Fruit fly (Drosophila melanogaster) whole organism, pupa: Measurements from ENCODE around the gene CG2772.

Experiments
- CG10348 ChIP-seq: fragments of 200-800 bp; sonication (Bioruptor generic); IDR thresholded peaks from 2 replicates; pipeline ENCODE4 v1.3.6; 2022; ENCODE audit warnings: missing biosample characterization, missing genetic modification characterization
- CG12605 ChIP-seq: fragments of 200-800 bp; sonication (Bioruptor generic); IDR thresholded peaks from 2 replicates; pipeline ENCODE4 v1.3.6; 2022; ENCODE audit warnings: missing biosample characterization, missing genetic modification characterization
- CG13204 ChIP-seq: fragments of 200-800 bp; sonication (Bioruptor generic); optimal IDR thresholded peaks from 2 replicates; lab custom pipeline; 2018; ENCODE audit warnings: missing biosample characterization, mild to moderate bottlenecking, missing genetic modification characterization, moderate library complexity
- CG14655 ChIP-seq: fragments of 200-800 bp; sonication (Bioruptor generic); optimal IDR thresholded peaks from 3 replicates; lab custom pipeline; 2017; ENCODE audit warnings: mild to moderate bottlenecking, missing biosample characterization, missing genetic modification reagents, missing genetic modification characterization
- CG15710 ChIP-seq: fragments of 200-800 bp; sonication (Bioruptor generic); optimal IDR thresholded peaks from 2 replicates; lab custom pipeline; 2018; ENCODE audit warnings: missing biosample characterization, mild to moderate bottlenecking, missing genetic modification characterization, moderate library complexity
- CG17806 ChIP-seq: fragments of 200-800 bp; sonication (Bioruptor generic); optimal IDR thresholded peaks from 2 replicates; lab custom pipeline; 2018; ENCODE audit warnings: missing biosample characterization, mild to moderate bottlenecking, missing genetic modification characterization, moderate library complexity
- CG32121 ChIP-seq: fragments of 200-800 bp; sonication (Bioruptor generic); IDR thresholded peaks from 2 replicates; pipeline ENCODE4 v1.3.6; 2022; ENCODE audit warnings: missing biosample characterization, missing genetic modification characterization
- CG34367 ChIP-seq: fragments of 200-800 bp; sonication (Bioruptor generic); optimal IDR thresholded peaks from 2 replicates; lab custom pipeline; 2018; ENCODE audit warnings: missing biosample characterization, mild to moderate bottlenecking, missing genetic modification characterization
- CG4496 ChIP-seq: fragments of 200-800 bp; sonication (Bioruptor generic); IDR thresholded peaks from 3 replicates; pipeline ENCODE4 v1.3.6; 2022; ENCODE audit warnings: missing biosample characterization, missing genetic modification characterization
- CG8159 ChIP-seq: fragments of 200-800 bp; sonication (Bioruptor generic); optimal IDR thresholded peaks from 3 replicates; lab custom pipeline; 2018; ENCODE audit warnings: missing biosample characterization, mild to moderate bottlenecking, missing genetic modification characterization, moderate library complexity
- CG8301 ChIP-seq: fragments of 200-800 bp; sonication (Bioruptor generic); optimal IDR thresholded peaks from 2 replicates; lab custom pipeline; 2018; ENCODE audit warnings: missing biosample characterization, mild to moderate bottlenecking, missing genetic modification characterization
- CG9948 ChIP-seq: fragments of 200-800 bp; sonication (Bioruptor generic); optimal IDR thresholded peaks from 2 replicates; lab custom pipeline; 2018; ENCODE audit warnings: missing biosample characterization, mild to moderate bottlenecking, missing genetic modification characterization, moderate library complexity
- D1 ChIP-seq: fragments of 200-800 bp; sonication (Bioruptor generic); optimal IDR thresholded peaks from 2 replicates; lab custom pipeline; 2018; ENCODE audit warnings: missing biosample characterization, mild to moderate bottlenecking, missing genetic modification characterization, moderate library complexity
- EcR ChIP-seq: fragments of 200-800 bp; sonication (Bioruptor generic); optimal IDR thresholded peaks from 3 replicates; lab custom pipeline; 2019; ENCODE audit warnings: missing biosample characterization, missing genetic modification characterization, mild to moderate bottlenecking, moderate library complexity, missing genetic modification reagents
- Ets98B ChIP-seq: fragments of 200-800 bp; sonication (Bioruptor generic); IDR thresholded peaks from 2 replicates; pipeline ENCODE4 v1.3.6; 2022; ENCODE audit warnings: missing biosample characterization, missing genetic modification characterization
- Pif1A ChIP-seq: fragments of 200-800 bp; sonication (Bioruptor generic); optimal IDR thresholded peaks from 3 replicates; lab custom pipeline; 2016; ENCODE audit warnings: missing biosample characterization, missing genetic modification characterization
- Pif1B ChIP-seq: fragments of 200-800 bp; sonication (Bioruptor generic); optimal IDR thresholded peaks from 3 replicates; lab custom pipeline; 2016; ENCODE audit warnings: missing biosample characterization, missing genetic modification characterization
- Snoo ChIP-seq: fragments of 200-800 bp; sonication (Bioruptor generic); optimal IDR thresholded peaks from 3 replicates; lab custom pipeline; 2017; ENCODE audit warnings: missing biosample characterization, mild to moderate bottlenecking, missing genetic modification characterization, inconsistent platforms
- fd96Ca ChIP-seq: fragments of 200-800 bp; sonication (Bioruptor generic); IDR thresholded peaks from 3 replicates; pipeline ENCODE4 v1.3.6; 2022; ENCODE audit warnings: missing biosample characterization, missing genetic modification characterization
- gl ChIP-seq: fragments of 200-800 bp; sonication (Bioruptor generic); optimal IDR thresholded peaks from 2 replicates; lab custom pipeline; 2018; ENCODE audit warnings: missing biosample characterization, mild to moderate bottlenecking, missing genetic modification characterization
- rn ChIP-seq: fragments of 200-800 bp; sonication (Bioruptor generic); IDR thresholded peaks from 2 replicates; pipeline ENCODE4 v1.3.6; 2022; ENCODE audit warnings: missing biosample characterization, missing genetic modification characterization

CG2772 gene

DNA sequence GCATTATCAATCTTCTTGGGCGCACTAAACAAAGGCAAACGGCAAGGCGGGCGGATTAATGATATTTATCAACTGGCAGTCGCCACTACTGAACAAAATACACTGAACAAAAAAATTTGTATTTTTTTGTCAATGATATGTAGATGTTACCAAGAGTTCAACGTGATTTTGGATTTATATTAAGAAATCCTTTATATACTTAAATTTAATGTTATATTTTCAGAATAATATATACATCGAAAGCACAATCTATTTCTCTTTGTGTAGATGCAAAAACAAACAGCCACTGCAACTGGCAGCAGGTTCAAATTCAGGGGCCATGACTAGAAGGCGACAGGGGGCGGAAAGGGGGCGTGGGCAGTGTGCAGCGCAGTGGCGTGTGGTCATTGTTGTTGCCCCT lies 36.9 kb downstream of the CG2772 start:
- peak; percentile 51; the same call in 1 of the 2 replicates for TF ChIP-seq CG10348
- no peak for TF ChIP-seq Snoo
- no peak for TF ChIP-seq D1 (tag; lab: Kevin White, UChicago)
- TF ChIP-seq gl (tag; lab: Kevin White, UChicago): no peak
- TF ChIP-seq CG15710 (tag; lab: Kevin White, UChicago): peak; percentile 72
- TF ChIP-seq rn (GFP tag; lab: Robert Waterston, UW): peak; percentile 54; the same call in 1 of the 2 replicates
- TF ChIP-seq Pif1A (GFP tag; lab: Kevin White, UChicago): peak; percentile 14
- TF ChIP-seq CG8301 (tag; lab: Kevin White, UChicago): peak; percentile 71
- no peak for TF ChIP-seq CG13204
- TF ChIP-seq CG14655 (GFP tag; lab: Kevin White, UChicago): peak; percentile 74
- peak; percentile 60; the same call in 1 of the 3 replicates for TF ChIP-seq fd96Ca
- peak; percentile 13 for TF ChIP-seq Pif1B (GFP tag; lab: Kevin White, UChicago)
- TF ChIP-seq CG12605: peak; percentile 80
- TF ChIP-seq Ets98B: peak; percentile 82
- TF ChIP-seq CG34367: no peak
- peak; percentile 83 for TF ChIP-seq CG4496 (GFP tag; lab: Robert Waterston, UW)
- TF ChIP-seq CG17806 (tag; lab: Kevin White, UChicago): no peak
- peak; percentile 73 for TF ChIP-seq CG8159 (tag; lab: Kevin White, UChicago)
- TF ChIP-seq CG32121 (GFP tag; lab: Robert Waterston, UW): peak; percentile 92
- no peak for TF ChIP-seq EcR (GFP tag; lab: Kevin White, UChicago)
- peak; percentile 56 for TF ChIP-seq CG9948 (tag; lab: Kevin White, UChicago)

DNA sequence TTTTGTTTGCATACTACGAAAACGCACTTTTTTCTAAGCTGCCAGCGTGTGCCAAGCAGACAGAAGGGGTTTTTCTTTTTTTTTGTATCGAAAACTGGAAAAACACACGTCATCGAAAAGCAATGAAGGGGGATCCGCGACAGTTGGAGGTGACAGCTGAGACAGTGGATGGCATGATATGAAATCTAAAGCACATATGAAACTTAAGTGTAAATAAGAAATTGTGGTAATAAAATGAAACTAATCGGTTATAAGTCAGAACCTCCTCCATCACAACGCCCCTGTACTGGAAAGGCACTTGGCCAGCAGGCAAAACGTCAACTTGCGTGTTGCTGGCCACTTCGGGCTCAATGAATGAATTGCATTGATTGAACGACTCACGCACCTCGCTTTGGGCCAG lies 37.9 kb downstream of the CG2772 start:
- TF ChIP-seq CG14655 (GFP tag; lab: Kevin White, UChicago) (no peak), D1 (tag; lab: Kevin White, UChicago) (no peak), CG8159 (tag; lab: Kevin White, UChicago) (no peak), CG8301 (tag; lab: Kevin White, UChicago) (no peak), CG4496 (GFP tag; lab: Robert Waterston, UW) (no peak), Ets98B (peak; percentile 35; the same call in 1 of the 2 replicates), fd96Ca (no peak; the same call in 2 of the 3 replicates), CG34367 (no peak), CG32121 (GFP tag; lab: Robert Waterston, UW) (peak; percentile 44; the same call in 1 of the 2 replicates), EcR (GFP tag; lab: Kevin White, UChicago) (no peak), CG12605 (no peak), CG10348 (0 out of 2 replicates have a peak, but pooled peaks have one; percentile 18)

DNA sequence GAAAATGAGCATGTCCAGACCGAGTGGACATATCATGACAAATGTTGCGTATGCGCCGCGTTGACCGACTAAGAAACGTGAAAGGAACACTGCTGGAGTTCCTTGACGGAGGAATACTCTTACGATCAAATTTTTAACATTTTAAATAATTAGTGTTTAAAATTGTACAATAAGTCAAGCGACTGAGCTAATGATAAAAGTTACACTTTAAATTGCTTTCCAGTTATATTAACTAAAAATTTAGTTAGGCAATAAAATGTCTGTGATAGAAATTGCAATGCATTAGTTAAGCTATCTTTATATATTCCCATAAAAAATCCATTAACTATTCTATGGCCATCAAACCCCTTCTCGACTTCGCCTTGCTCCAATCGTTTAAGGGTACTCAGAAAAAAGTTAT lies 39.0 kb downstream of the CG2772 start:
- TF ChIP-seq Snoo: no peak
- TF ChIP-seq CG14655 (GFP tag; lab: Kevin White, UChicago): peak; percentile 2

- no peak for TF ChIP-seq CG10348
- TF ChIP-seq CG8159 (tag; lab: Kevin White, UChicago): no peak
- TF ChIP-seq CG32121 (GFP tag; lab: Robert Waterston, UW): 0 out of 2 replicates have a peak, but pooled peaks have one; percentile 9
- TF ChIP-seq gl (tag; lab: Kevin White, UChicago): no peak
- TF ChIP-seq EcR (GFP tag; lab: Kevin White, UChicago): no peak
- 0 out of 3 replicates have a peak, but pooled peaks have one; percentile 41 for TF ChIP-seq CG4496 (GFP tag; lab: Robert Waterston, UW)
- TF ChIP-seq CG8301 (tag; lab: Kevin White, UChicago): peak; percentile 40
- TF ChIP-seq rn (GFP tag; lab: Robert Waterston, UW): no peak
- TF ChIP-seq Pif1A (GFP tag; lab: Kevin White, UChicago): no peak
- TF ChIP-seq D1 (tag; lab: Kevin White, UChicago): no peak
- TF ChIP-seq CG15710 (tag; lab: Kevin White, UChicago): no peak
- no peak for TF ChIP-seq CG17806 (tag; lab: Kevin White, UChicago)
- TF ChIP-seq CG13204: no peak
- no peak for TF ChIP-seq Pif1B (GFP tag; lab: Kevin White, UChicago)
- TF ChIP-seq CG12605: peak; percentile 53; the same call in 1 of the 2 replicates
- 0 out of 3 replicates have a peak, but pooled peaks have one; percentile 27 for TF ChIP-seq fd96Ca
- TF ChIP-seq CG14655 (GFP tag; lab: Kevin White, UChicago): peak; percentile 44
- TF ChIP-seq Snoo: no peak
- no peak for TF ChIP-seq CG34367
- TF ChIP-seq CG9948 (tag; lab: Kevin White, UChicago): no peak
- TF ChIP-seq Ets98B: peak; percentile 7; the same call in 1 of the 2 replicates
Measured at dm6 chr2L:3485506-3485905, 39.7 kb downstream of the CG2772 start.

dm6 chr2L:3490971-3491370 lies 45.2 kb downstream of the CG2772 start, which contains the start of gene CG15414:
CG15414 (minus strand) TSS chr2L:3491071.
- TF ChIP-seq CG4496 (GFP tag; lab: Robert Waterston, UW) (peak; percentile 53; the same call in 2 of the 3 replicates), Pif1A (GFP tag; lab: Kevin White, UChicago) (no peak)

dm6 chr2L:3493475-3493874 lies 47.7 kb downstream of the CG2772 start:
- TF ChIP-seq CG17806 (tag; lab: Kevin White, UChicago) (no peak), CG9948 (tag; lab: Kevin White, UChicago) (no peak), CG12605 (peak; percentile 33; the same call in 1 of the 2 replicates), Pif1A (GFP tag; lab: Kevin White, UChicago) (no peak), gl (tag; lab: Kevin White, UChicago) (no peak), Ets98B (no peak), CG34367 (no peak), CG8301 (tag; lab: Kevin White, UChicago) (peak; percentile 2), CG15710 (tag; lab: Kevin White, UChicago) (no peak), CG4496 (GFP tag; lab: Robert Waterston, UW) (no peak; the same call in 2 of the 3 replicates), CG13204 (no peak), Pif1B (GFP tag; lab: Kevin White, UChicago) (no peak), CG8159 (tag; lab: Kevin White, UChicago) (no peak), fd96Ca (no peak), Snoo (no peak), D1 (tag; lab: Kevin White, UChicago) (no peak), rn (GFP tag; lab: Robert Waterston, UW) (no peak), CG32121 (GFP tag; lab: Robert Waterston, UW) (peak; percentile 48; the same call in 1 of the 2 replicates), EcR (GFP tag; lab: Kevin White, UChicago) (no peak), CG10348 (no peak), CG14655 (GFP tag; lab: Kevin White, UChicago) (no peak)
